Worm (Caenorhabditis elegans) whole organism, L2 larva: Measurements from ENCODE around the gene srt-64.

Experiments
- C34F6.9 ChIP-seq: fragments of 150-350 bp; optimal IDR thresholded peaks from 2 replicates; lab custom pipeline; 2014; ENCODE audit warnings: missing biosample characterization, missing genetic modification characterization
- R02D3.7 ChIP-seq: fragments of 150-350 bp; optimal IDR thresholded peaks from 2 replicates; lab custom pipeline; 2014; ENCODE audit warnings: missing biosample characterization, missing genetic modification characterization
- alr-1 ChIP-seq: fragments of 150-350 bp; optimal IDR thresholded peaks from 2 replicates; lab custom pipeline; 2014; ENCODE audit warnings: missing biosample characterization, missing genetic modification characterization
- aly-2 ChIP-seq: fragments of 150-350 bp; optimal IDR thresholded peaks from 2 replicates; lab custom pipeline; 2014; ENCODE audit warnings: missing biosample characterization, missing genetic modification characterization
- blmp-1 ChIP-seq: sonication (generic microtip); optimal IDR thresholded peaks from 2 replicates; lab custom pipeline; 2017; ENCODE audit warnings: missing genetic modification characterization, mild to moderate bottlenecking, missing compliant biosample characterization, antibody characterized with exemption, moderate library complexity; ENCODE audit not compliant: insufficient read depth
- ceh-16 ChIP-seq: fragments of 150-350 bp; optimal IDR thresholded peaks from 2 replicates; lab custom pipeline; 2014; ENCODE audit warnings: missing biosample characterization, missing genetic modification characterization
- ceh-82 ChIP-seq: fragments of 150-350 bp; optimal IDR thresholded peaks from 2 replicates; lab custom pipeline; 2014; ENCODE audit warnings: missing biosample characterization, missing genetic modification characterization
- crh-2 ChIP-seq: sonication (generic microtip); optimal IDR thresholded peaks from 2 replicates; lab custom pipeline; 2017; ENCODE audit warnings: missing biosample characterization, missing genetic modification characterization
- egl-27 ChIP-seq: sonication (generic microtip); optimal IDR thresholded peaks from 3 replicates; lab custom pipeline; 2017; ENCODE audit warnings: missing biosample characterization, missing genetic modification reagents, missing genetic modification characterization
- elt-1 ChIP-seq: fragments of 150-350 bp; optimal IDR thresholded peaks from 2 replicates; lab custom pipeline; 2014; ENCODE audit warnings: missing biosample characterization, missing genetic modification characterization
- elt-3 ChIP-seq: sonication (generic microtip); optimal IDR thresholded peaks from 2 replicates; lab custom pipeline; 2017; ENCODE audit warnings: missing biosample characterization, missing genetic modification characterization
- fos-1 ChIP-seq: fragments of 150-350 bp; optimal IDR thresholded peaks from 2 replicates; lab custom pipeline; 2014; ENCODE audit warnings: missing biosample characterization, missing genetic modification characterization
- gmeb-1 ChIP-seq: fragments of 150-350 bp; optimal IDR thresholded peaks from 2 replicates; lab custom pipeline; 2014; ENCODE audit warnings: missing biosample characterization, missing genetic modification characterization
- lin-11 ChIP-seq: fragments of 150-350 bp; sonication (generic microtip); optimal IDR thresholded peaks from 2 replicates; lab custom pipeline; 2014; ENCODE audit warnings: missing biosample characterization, missing genetic modification characterization, inconsistent platforms, mixed read lengths
- lin-13 ChIP-seq: fragments of 150-350 bp; optimal IDR thresholded peaks from 2 replicates; lab custom pipeline; 2014; ENCODE audit warnings: missing biosample characterization, missing genetic modification reagents, missing genetic modification characterization
- lin-39 ChIP-seq: fragments of 150-350 bp; optimal IDR thresholded peaks from 2 replicates; lab custom pipeline; 2014; ENCODE audit warnings: missing biosample characterization, missing genetic modification reagents, missing genetic modification characterization
- lsy-2 ChIP-seq, 2 experiments: fragments of 150-350 bp in 1 of 2; sonication (generic microtip) in 1 of 2; optimal IDR thresholded peaks; 2 replicates each; lab custom pipeline; 2014 to 2017; ENCODE audit warnings: missing biosample characterization in 2 of 2, missing genetic modification characterization in 2 of 2
- mab-5 ChIP-seq: fragments of 150-350 bp; optimal IDR thresholded peaks from 2 replicates; lab custom pipeline; 2014; ENCODE audit warnings: missing biosample characterization, missing genetic modification characterization
- mbf-1 ChIP-seq: sonication (generic microtip); optimal IDR thresholded peaks from 2 replicates; lab custom pipeline; 2017; ENCODE audit warnings: missing biosample characterization, missing genetic modification characterization
- mdl-1 ChIP-seq, 2 experiments: fragments of 150-350 bp in 1 of 2; sonication (generic microtip) in 1 of 2; optimal IDR thresholded peaks; 2 replicates each; lab custom pipeline; 2017; ENCODE audit warnings: missing biosample characterization in 2 of 2, missing genetic modification characterization in 2 of 2
- nhr-10 ChIP-seq: sonication (generic microtip); optimal IDR thresholded peaks from 2 replicates; lab custom pipeline; 2017; ENCODE audit warnings: missing biosample characterization, missing genetic modification characterization
- nhr-129 ChIP-seq: fragments of 150-350 bp; optimal IDR thresholded peaks from 2 replicates; lab custom pipeline; 2014; ENCODE audit warnings: missing biosample characterization, missing genetic modification characterization
- nhr-21 ChIP-seq: fragments of 150-350 bp; optimal IDR thresholded peaks from 2 replicates; lab custom pipeline; 2014; ENCODE audit warnings: missing biosample characterization, missing genetic modification characterization
- nhr-23 ChIP-seq: fragments of 150-350 bp; optimal IDR thresholded peaks from 2 replicates; lab custom pipeline; 2014; ENCODE audit warnings: missing biosample characterization, missing genetic modification reagents, missing genetic modification characterization
- nhr-237 ChIP-seq: fragments of 150-350 bp; optimal IDR thresholded peaks from 2 replicates; lab custom pipeline; 2014; ENCODE audit warnings: missing biosample characterization, missing genetic modification characterization
- nhr-25 ChIP-seq: fragments of 150-350 bp; sonication (generic microtip); optimal IDR thresholded peaks from 3 replicates; lab custom pipeline; 2014; ENCODE audit warnings: missing biosample characterization, missing genetic modification characterization
- nhr-77 ChIP-seq: fragments of 150-350 bp; optimal IDR thresholded peaks from 2 replicates; lab custom pipeline; 2014; ENCODE audit warnings: missing biosample characterization, missing genetic modification characterization
- peb-1 ChIP-seq: fragments of 150-350 bp; optimal IDR thresholded peaks from 2 replicates; lab custom pipeline; 2014; ENCODE audit warnings: missing biosample characterization, missing genetic modification characterization
- sem-4 ChIP-seq: fragments of 150-350 bp; optimal IDR thresholded peaks from 2 replicates; lab custom pipeline; 2014; ENCODE audit warnings: missing biosample characterization, missing genetic modification reagents, missing genetic modification characterization
- sma-3 ChIP-seq: sonication (generic microtip); optimal IDR thresholded peaks from 2 replicates; lab custom pipeline; 2016; ENCODE audit warnings: missing genetic modification reagents, missing genetic modification characterization, missing compliant biosample characterization
- sma-9 ChIP-seq, 2 experiments: fragments of 150-350 bp in 1 of 2; sonication (generic microtip) in 1 of 2; optimal IDR thresholded peaks; 2 replicates each; lab custom pipeline; 2014 to 2016; ENCODE audit warnings: missing genetic modification characterization in 2 of 2, mild to moderate bottlenecking in 1 of 2, missing biosample characterization in 1 of 2, missing compliant biosample characterization in 1 of 2, missing genetic modification reagents in 1 of 2, moderate library complexity in 1 of 2
- unc-39 ChIP-seq: fragments of 150-350 bp; optimal IDR thresholded peaks from 2 replicates; lab custom pipeline; 2014; ENCODE audit warnings: missing biosample characterization, missing genetic modification characterization
- unc-55 ChIP-seq: fragments of 150-350 bp; sonication (generic microtip); optimal IDR thresholded peaks from 3 replicates; lab custom pipeline; 2014; ENCODE audit warnings: missing biosample characterization, missing genetic modification reagents, missing genetic modification characterization
- ztf-11 ChIP-seq: sonication (generic microtip); optimal IDR thresholded peaks from 2 replicates; lab custom pipeline; 2017; ENCODE audit warnings: missing biosample characterization, missing genetic modification characterization
- ztf-4 ChIP-seq: fragments of 150-350 bp; optimal IDR thresholded peaks from 2 replicates; lab custom pipeline; 2014; ENCODE audit warnings: missing biosample characterization, missing genetic modification characterization

The srt-64 gene

ce11 chrV:5178051-5178450 is 8.6 kb upstream of the srt-64 start:
- TF ChIP-seq lin-11 (tag; lab: Kevin White, UChicago) (no peak), mab-5 (tag; lab: Kevin White, UChicago) (no peak), lin-13 (no peak), unc-55 (GFP tag; lab: Kevin White, UChicago) (no peak), nhr-237 (tag; lab: Kevin White, UChicago) (no peak), nhr-25 (tag; lab: Kevin White, UChicago) (no peak), sem-4 (tag; lab: Kevin White, UChicago) (no peak), alr-1 (tag; lab: Kevin White, UChicago) (no peak), ceh-82 (tag; lab: Kevin White, UChicago) (no peak), lin-39 (tag; lab: Kevin White, UChicago) (no peak), egl-27 (tag; lab: Kevin White, UChicago) (no peak), nhr-10 (tag; lab: Kevin White, UChicago) (no peak), nhr-21 (no peak), ztf-11 (tag; lab: Kevin White, UChicago) (no peak), elt-3 (no peak), peb-1 (tag; lab: Kevin White, UChicago) (no peak), C34F6.9 (no peak), lsy-2 (tag; optimal IDR thresholded peaks at IDR 0.05; lab: Kevin White, UChicago) (no peak)
- TF ChIP-seq, all 48 proteins: peak for 0

ce11 chrV:5177209-5177608 is 7.7 kb upstream of the srt-64 start, which contains the start of gene ugt-51:
Gene ugt-51, minus strand, starts transcription at chrV:5177309.
- TF ChIP-seq blmp-1 (tag; lab: Kevin White, UChicago), result no peak
- no peak for TF ChIP-seq ztf-4 (tag; lab: Kevin White, UChicago)
- no peak for TF ChIP-seq nhr-25 (tag; lab: Kevin White, UChicago)
- TF ChIP-seq R02D3.7 (tag; lab: Kevin White, UChicago), result no peak
- TF ChIP-seq sem-4 (tag; lab: Kevin White, UChicago), result no peak
- no peak for TF ChIP-seq lin-11 (tag; lab: Kevin White, UChicago)
- no peak for TF ChIP-seq crh-2 (tag; lab: Kevin White, UChicago)
- TF ChIP-seq sma-9 (GFP tag; optimal IDR thresholded peaks at IDR 0.05; lab: Kevin White, UChicago), result no peak
- no peak for TF ChIP-seq sma-9 (tag; optimal IDR thresholded peaks at IDR 0.05; lab: Kevin White, UChicago)
- TF ChIP-seq, all 48 proteins: peak for 0

- TF ChIP-seq nhr-21 (no peak), gmeb-1 (tag; lab: Kevin White, UChicago) (no peak), R02D3.7 (tag; lab: Kevin White, UChicago) (no peak), ceh-82 (tag; lab: Kevin White, UChicago) (no peak), unc-55 (GFP tag; lab: Kevin White, UChicago) (no peak), nhr-23 (tag; lab: Kevin White, UChicago) (no peak), nhr-77 (tag; lab: Kevin White, UChicago) (no peak), aly-2 (tag; lab: Kevin White, UChicago) (no peak), lin-11 (tag; lab: Kevin White, UChicago) (no peak), sma-3 (GFP tag; lab: Kevin White, UChicago) (no peak), C34F6.9 (no peak), crh-2 (tag; lab: Kevin White, UChicago) (no peak), nhr-129 (tag; lab: Kevin White, UChicago) (no peak), lsy-2 (tag; optimal IDR thresholded peaks at IDR 0.05; lab: Kevin White, UChicago) (no peak), mdl-1 (tag; optimal IDR thresholded peaks at IDR 0.05; lab: Kevin White, UChicago) (no peak), elt-1 (tag; lab: Kevin White, UChicago) (no peak), unc-39 (tag; lab: Kevin White, UChicago) (no peak), fos-1 (no peak)
These were observed 3.3 kb upstream of the srt-64 start, which contains the start of gene srt-65 for ce11 chrV:5172833-5173232. Gene srt-65, minus strand, starts transcription at chrV:5172933.

ce11 chrV:5165426-5165825 is 4.1 kb downstream of the srt-64 start, which contains the start of gene srw-140:
Gene srw-140, plus strand, starts transcription at chrV:5165726.
- TF ChIP-seq ceh-16, result no peak
- no peak for TF ChIP-seq blmp-1 (tag; lab: Kevin White, UChicago)
- no peak for TF ChIP-seq sem-4 (tag; lab: Kevin White, UChicago)
- TF ChIP-seq egl-27 (tag; lab: Kevin White, UChicago), result no peak
- TF ChIP-seq lin-11 (tag; lab: Kevin White, UChicago), result no peak
- no peak for TF ChIP-seq mbf-1
